Worm (Caenorhabditis elegans): ENCODE data around the gene R04F11.3.

ce11 chrV:12305677-12306076 is 11.3 kb downstream of the R04F11.3 start:
- TF ChIP-seq ceh-31 (tag; optimal IDR thresholded peaks at IDR 0.05): no peak
- no peak for TF ChIP-seq hlh-30 (tag; optimal IDR thresholded peaks at IDR 0.05; ENCODE audit: insufficient read depth)
- no peak for TF ChIP-seq npax-4 (tag; optimal IDR thresholded peaks at IDR 0.05)
- TF ChIP-seq gmeb-2 (tag; optimal IDR thresholded peaks at IDR 0.05): no peak
- TF ChIP-seq fkh-10 (GFP tag; optimal IDR thresholded peaks at IDR 0.05): no peak
- TF ChIP-seq odd-2 (tag; optimal IDR thresholded peaks at IDR 0.05): no peak
- no peak for TF ChIP-seq zip-5 (tag; optimal IDR thresholded peaks at IDR 0.05)

All from whole organism, late embryonic.